Worm (Caenorhabditis elegans) whole organism, midembryonic: ENCODE data around the gene D1054.5.
A peak's percentile ranks its signal among the peaks of the same experiment; 100 is the strongest.

ENCODE experiments used
- T22C8.4 ChIP-seq: fragments of 200-800 bp; sonication (Bioruptor generic); IDR thresholded peaks from 2 replicates; pipeline ENCODE4 v1.3.6; 2022; ENCODE audit warnings: missing genetic modification characterization, missing compliant biosample characterization
- cog-1 ChIP-seq: sonication (generic microtip); optimal IDR thresholded peaks from 2 replicates; lab custom pipeline; 2016; ENCODE audit warnings: missing genetic modification characterization, missing compliant biosample characterization
- flt-1 ChIP-seq: fragments of 200-800 bp; sonication (Bioruptor generic); IDR thresholded peaks from 2 replicates; pipeline ENCODE4 v1.3.6; 2022; ENCODE audit warnings: missing genetic modification characterization, missing compliant biosample characterization
- klf-2 ChIP-seq: fragments of 200-800 bp; sonication (Bioruptor generic); conservative IDR thresholded peaks from 2 replicates; pipeline ENCODE4 v1.3.6; 2022; ENCODE audit warnings: missing genetic modification reagents, missing genetic modification characterization, missing compliant biosample characterization
- med-1 ChIP-seq: sonication (generic microtip); optimal IDR thresholded peaks from 2 replicates; lab custom pipeline; 2017; ENCODE audit warnings: missing genetic modification characterization, mild to moderate bottlenecking, missing compliant biosample characterization, antibody characterized with exemption, missing genetic modification reagents; ENCODE audit not compliant: insufficient read depth
- ref-1 ChIP-seq: fragments of 200-800 bp; sonication (Bioruptor generic); conservative IDR thresholded peaks from 2 replicates; pipeline ENCODE4 v1.3.6; 2022; ENCODE audit warnings: missing genetic modification reagents, missing genetic modification characterization, missing compliant biosample characterization
- tab-1 ChIP-seq: fragments of 200-800 bp; sonication (Bioruptor generic); IDR thresholded peaks from 2 replicates; pipeline ENCODE4 v1.3.6; 2022; ENCODE audit warnings: missing genetic modification characterization, missing compliant biosample characterization
- ztf-23 ChIP-seq: fragments of 200-800 bp; sonication (Bioruptor generic); IDR thresholded peaks from 2 replicates; pipeline ENCODE4 v1.3.6; 2022; ENCODE audit warnings: missing genetic modification reagents, missing genetic modification characterization, missing compliant biosample characterization
- ztf-29 ChIP-seq: fragments of 200-800 bp; sonication (Bioruptor generic); IDR thresholded peaks from 2 replicates; pipeline ENCODE4 v1.3.6; 2022; ENCODE audit warnings: missing genetic modification reagents, missing genetic modification characterization, missing compliant biosample characterization

D1054.5 gene

ce11 chrV:10776528-10777055 lies at the start of gene D1054.5:
TSS of gene D1054.5 (minus strand) at chrV:10776578.
- TF ChIP-seq ztf-29 (no peak), tab-1 (no peak), klf-2 (GFP tag; lab: Robert Waterston, UW) (no peak), ref-1 (GFP tag; lab: Robert Waterston, UW) (no peak), med-1 (no peak), ztf-23 (GFP tag; lab: Robert Waterston, UW) (no peak), cog-1 (tag; lab: Kevin White, UChicago) (no peak), T22C8.4 (GFP tag; lab: Robert Waterston, UW) (no peak), flt-1 (GFP tag; lab: Robert Waterston, UW) (no peak)

ce11 chrV:10824711-10825110 lies 48.3 kb upstream of the D1054.5 start, which contains the start of gene nrx-1:
TSS of gene nrx-1 (plus strand) at chrV:10825011.
- TF ChIP-seq klf-2 (GFP tag; lab: Robert Waterston, UW) (no peak), T22C8.4 (GFP tag; lab: Robert Waterston, UW) (no peak), med-1 (no peak), ztf-29 (no peak), flt-1 (GFP tag; lab: Robert Waterston, UW) (no peak), ref-1 (GFP tag; lab: Robert Waterston, UW) (no peak), cog-1 (tag; lab: Kevin White, UChicago) (no peak), tab-1 (no peak), ztf-23 (GFP tag; lab: Robert Waterston, UW) (no peak)

ce11 chrV:10818498-10818897 lies 42.1 kb upstream of the D1054.5 start:
- TF ChIP-seq tab-1 (no peak), flt-1 (GFP tag; lab: Robert Waterston, UW) (no peak), ref-1 (GFP tag; lab: Robert Waterston, UW) (no peak), ztf-29 (no peak), med-1 (no peak), cog-1 (tag; lab: Kevin White, UChicago) (no peak), T22C8.4 (GFP tag; lab: Robert Waterston, UW) (no peak), klf-2 (GFP tag; lab: Robert Waterston, UW) (no peak), ztf-23 (GFP tag; lab: Robert Waterston, UW) (no peak)

ce11 chrV:10816831-10817230 lies 40.5 kb upstream of the D1054.5 start:
- no peak for TF ChIP-seq tab-1
- TF ChIP-seq klf-2 (GFP tag; lab: Robert Waterston, UW) = no peak
- no peak for TF ChIP-seq cog-1 (tag; lab: Kevin White, UChicago)

ce11 chrV:10814333-10814732 lies 38.0 kb upstream of the D1054.5 start:
- TF ChIP-seq ztf-29 (no peak), cog-1 (tag; lab: Kevin White, UChicago) (no peak), tab-1 (no peak), klf-2 (GFP tag; lab: Robert Waterston, UW) (no peak), flt-1 (GFP tag; lab: Robert Waterston, UW) (no peak), med-1 (no peak), T22C8.4 (GFP tag; lab: Robert Waterston, UW) (no peak), ref-1 (GFP tag; lab: Robert Waterston, UW) (no peak), ztf-23 (GFP tag; lab: Robert Waterston, UW) (no peak)

- no peak for TF ChIP-seq ztf-29
Observed at ce11 chrV:10813425-10814156, 37.2 kb upstream of the D1054.5 start, which contains the start of the genes C29A12.1 and lig-1. TSS of gene C29A12.1 (minus strand) at chrV:10813487. TSS of gene lig-1 (plus strand) at chrV:10814106.

ce11 chrV:10811763-10812162 lies 35.4 kb upstream of the D1054.5 start, which contains the start of gene C29A12.22:
TSS of gene C29A12.22 (plus strand) at chrV:10812063.
- TF ChIP-seq klf-2 (GFP tag; lab: Robert Waterston, UW) (no peak), ref-1 (GFP tag; lab: Robert Waterston, UW) (no peak), T22C8.4 (GFP tag; lab: Robert Waterston, UW) (no peak), ztf-23 (GFP tag; lab: Robert Waterston, UW) (no peak), cog-1 (tag; lab: Kevin White, UChicago) (no peak), tab-1 (no peak), med-1 (no peak), ztf-29 (no peak), flt-1 (GFP tag; lab: Robert Waterston, UW) (no peak)

- TF ChIP-seq cog-1 (tag; lab: Kevin White, UChicago) = peak; percentile 93
- peak; percentile 92 for TF ChIP-seq tab-1
- TF ChIP-seq ref-1 (GFP tag; lab: Robert Waterston, UW) = peak; percentile 61
- peak; percentile 61; the same call in 1 of the 2 replicates for TF ChIP-seq T22C8.4 (GFP tag; lab: Robert Waterston, UW)
- peak; percentile 83; the same call in 1 of the 2 replicates for TF ChIP-seq ztf-29
- peak; percentile 90 for TF ChIP-seq med-1
- TF ChIP-seq klf-2 (GFP tag; lab: Robert Waterston, UW) = peak; percentile 78
- TF ChIP-seq ztf-23 (GFP tag; lab: Robert Waterston, UW) = peak; percentile 92
- peak; percentile 96 for TF ChIP-seq flt-1 (GFP tag; lab: Robert Waterston, UW)
Observed at ce11 chrV:10807862-10808327, 31.5 kb upstream of the D1054.5 start, which contains the start of gene plrg-1. TSS of gene plrg-1 (minus strand) at chrV:10807912.

ce11 chrV:10805934-10806333 lies 29.6 kb upstream of the D1054.5 start, which contains the start of gene prp-38:
TSS of gene prp-38 (minus strand) at chrV:10806034.
- TF ChIP-seq ztf-29 = no peak
- no peak for TF ChIP-seq klf-2 (GFP tag; lab: Robert Waterston, UW)
- TF ChIP-seq ref-1 (GFP tag; lab: Robert Waterston, UW) = no peak
- no peak for TF ChIP-seq cog-1 (tag; lab: Kevin White, UChicago)
- no peak for TF ChIP-seq ztf-23 (GFP tag; lab: Robert Waterston, UW)
- no peak for TF ChIP-seq T22C8.4 (GFP tag; lab: Robert Waterston, UW)
- no peak for TF ChIP-seq flt-1 (GFP tag; lab: Robert Waterston, UW)
- TF ChIP-seq tab-1 = no peak
- TF ChIP-seq med-1 = no peak
